Worm (Caenorhabditis elegans) whole organism, L1 larva: ENCODE data around the gene ist-1.

Source experiments
- C04F5.9 ChIP-seq: sonication (generic microtip); optimal IDR thresholded peaks from 2 replicates; lab custom pipeline; 2016; ENCODE audit warnings: missing genetic modification characterization, missing compliant biosample characterization
- C16A3.4 ChIP-seq: fragments of 150-350 bp; optimal IDR thresholded peaks from 2 replicates; lab custom pipeline; 2014; ENCODE audit warnings: missing biosample characterization, missing genetic modification characterization
- Y116A8C.19 ChIP-seq: sonication (generic microtip); optimal IDR thresholded peaks from 2 replicates; lab custom pipeline; 2016; ENCODE audit warnings: missing compliant biosample characterization, missing genetic modification characterization, borderline replicate concordance
- alr-1 ChIP-seq: fragments of 200-800 bp; sonication (Bioruptor generic); optimal IDR thresholded peaks from 2 replicates; lab custom pipeline; 2018; ENCODE audit warnings: borderline replicate concordance, mild to moderate bottlenecking, missing genetic modification characterization, missing compliant biosample characterization
- aly-2 ChIP-seq: fragments of 150-350 bp; optimal IDR thresholded peaks from 2 replicates; lab custom pipeline; 2014; ENCODE audit warnings: missing biosample characterization, missing genetic modification characterization
- ceh-63 ChIP-seq: fragments of 200-800 bp; sonication (Bioruptor generic); optimal IDR thresholded peaks from 2 replicates; lab custom pipeline; 2018; ENCODE audit warnings: mild to moderate bottlenecking, missing genetic modification characterization, missing compliant biosample characterization
- ceh-8 ChIP-seq: fragments of 200-800 bp; sonication (Bioruptor generic); optimal IDR thresholded peaks from 2 replicates; lab custom pipeline; 2018; ENCODE audit warnings: mild to moderate bottlenecking, missing genetic modification characterization, moderate library complexity, missing compliant biosample characterization
- ceh-82 ChIP-seq, 3 experiments: fragments of 150-350 bp in 1 of 3; sonication (generic microtip) in 2 of 3; optimal IDR thresholded peaks; 2 replicates each; lab custom pipeline; 2014 to 2017; ENCODE audit warnings: missing biosample characterization in 3 of 3, missing genetic modification characterization in 3 of 3
- ceh-88 ChIP-seq: fragments of 200-800 bp; sonication (Bioruptor generic); IDR thresholded peaks from 2 replicates; pipeline ENCODE4 v1.3.6; 2022; ENCODE audit warnings: missing genetic modification characterization, missing compliant biosample characterization
- ces-1 ChIP-seq: fragments of 150-350 bp; optimal IDR thresholded peaks from 2 replicates; lab custom pipeline; 2014; ENCODE audit warnings: missing biosample characterization, missing genetic modification reagents, missing genetic modification characterization
- efl-1 ChIP-seq, 4 experiments: fragments of 150-350 bp; optimal IDR thresholded peaks in 3 of 4; peaks in 1 of 4; 1 replicate in 1 of 4; 2 replicates in 3 of 4; lab custom pipeline; 2014; ENCODE audit warnings: missing biosample characterization in 2 of 4, missing genetic modification characterization in 2 of 4, missing genetic modification reagents in 2 of 4
- efl-3 ChIP-seq: fragments of 200-800 bp; sonication (Bioruptor generic); optimal IDR thresholded peaks from 2 replicates; lab custom pipeline; 2018; ENCODE audit warnings: mild to moderate bottlenecking, missing genetic modification characterization, missing compliant biosample characterization
- egl-13 ChIP-seq: sonication (generic microtip); optimal IDR thresholded peaks from 2 replicates; lab custom pipeline; 2016; ENCODE audit warnings: missing genotype, missing genetic modification reagents, missing genetic modification characterization, missing compliant biosample characterization
- egl-27 ChIP-seq, 2 experiments: fragments of 150-350 bp in 1 of 2; sonication (generic microtip); optimal IDR thresholded peaks; 3 replicates each; lab custom pipeline; 2017 to 2018; ENCODE audit warnings: missing biosample characterization in 2 of 2, missing genetic modification characterization in 2 of 2, missing genetic modification reagents in 2 of 2
- elt-2 ChIP-seq: sonication (generic microtip); optimal IDR thresholded peaks from 2 replicates; lab custom pipeline; 2016; ENCODE audit warnings: missing genetic modification characterization, mild to moderate bottlenecking, inconsistent platforms, missing compliant biosample characterization, missing genetic modification reagents
- elt-3 ChIP-seq, 6 experiments: fragments of 150-350 bp in 1 of 6; sonication (generic microtip); optimal IDR thresholded peaks; 2 replicates each; lab custom pipeline; 2017 to 2018; ENCODE audit warnings: missing biosample characterization in 6 of 6, missing genetic modification characterization in 6 of 6, inconsistent platforms in 1 of 6
- fkh-8 ChIP-seq: sonication (generic microtip); optimal IDR thresholded peaks from 2 replicates; lab custom pipeline; 2016; ENCODE audit warnings: mild to moderate bottlenecking, missing genetic modification characterization, missing compliant biosample characterization
- grh-1 ChIP-seq: fragments of 200-800 bp; sonication (Bioruptor generic); IDR thresholded peaks from 2 replicates; pipeline ENCODE4 v1.3.6; 2022; ENCODE audit warnings: missing genetic modification reagents, missing genetic modification characterization, missing compliant biosample characterization
- hlh-17 ChIP-seq: fragments of 200-800 bp; sonication (Bioruptor generic); optimal IDR thresholded peaks from 2 replicates; lab custom pipeline; 2018; ENCODE audit warnings: missing genetic modification characterization, mild to moderate bottlenecking, missing compliant biosample characterization, moderate library complexity, borderline replicate concordance
- hlh-4 ChIP-seq: sonication (generic microtip); optimal IDR thresholded peaks from 2 replicates; lab custom pipeline; 2016; ENCODE audit warnings: mild to moderate bottlenecking, missing genetic modification characterization, missing compliant biosample characterization
- irx-1 ChIP-seq: sonication (generic microtip); optimal IDR thresholded peaks from 2 replicates; lab custom pipeline; 2016; ENCODE audit warnings: missing genetic modification characterization, missing compliant biosample characterization
- isw-1 ChIP-seq: fragments of 200-800 bp; sonication (Bioruptor generic); IDR thresholded peaks from 2 replicates; pipeline ENCODE4 v1.3.6; 2022; ENCODE audit warnings: missing genetic modification characterization, missing compliant biosample characterization
- jun-1 ChIP-seq: fragments of 150-350 bp; optimal IDR thresholded peaks from 2 replicates; lab custom pipeline; 2014; ENCODE audit warnings: missing biosample characterization, missing genetic modification reagents, missing genetic modification characterization
- lin-13 ChIP-seq: fragments of 150-350 bp; optimal IDR thresholded peaks from 2 replicates; lab custom pipeline; 2014; ENCODE audit warnings: missing biosample characterization, missing genetic modification reagents, missing genetic modification characterization
- lin-14 ChIP-seq: fragments of 200-800 bp; sonication (Bioruptor generic); optimal IDR thresholded peaks from 2 replicates; lab custom pipeline; 2018; ENCODE audit warnings: mild to moderate bottlenecking, missing genetic modification characterization, moderate library complexity, missing compliant biosample characterization
- lin-35 ChIP-seq, 2 experiments: fragments of 150-350 bp; optimal IDR thresholded peaks; 2 replicates each; lab custom pipeline; 2014; ENCODE audit warnings: missing biosample characterization in 2 of 2, missing genetic modification characterization in 2 of 2, missing genetic modification reagents in 2 of 2
- lir-3 ChIP-seq: sonication (generic microtip); optimal IDR thresholded peaks from 2 replicates; lab custom pipeline; 2016; ENCODE audit warnings: mild to moderate bottlenecking, missing genetic modification characterization, moderate library complexity, missing compliant biosample characterization; ENCODE audit not compliant: poor library complexity
- mab-9 ChIP-seq: fragments of 200-800 bp; sonication (Bioruptor generic); IDR thresholded peaks from 2 replicates; pipeline ENCODE4 v1.3.6; 2022; ENCODE audit warnings: missing genetic modification reagents, missing genetic modification characterization, missing compliant biosample characterization
- mdl-1 ChIP-seq, 2 experiments: fragments of 150-350 bp; optimal IDR thresholded peaks; 2 replicates each; lab custom pipeline; 2014 to 2017; ENCODE audit warnings: missing biosample characterization in 2 of 2, missing genetic modification characterization in 2 of 2, inconsistent platforms in 1 of 2
- mep-1 ChIP-seq: fragments of 150-350 bp; optimal IDR thresholded peaks from 2 replicates; lab custom pipeline; 2014; ENCODE audit warnings: missing biosample characterization, missing genetic modification characterization
- nhr-12 ChIP-seq: sonication (generic microtip); optimal IDR thresholded peaks from 2 replicates; lab custom pipeline; 2017; ENCODE audit warnings: missing biosample characterization, missing genetic modification characterization
- nhr-19 ChIP-seq: fragments of 200-800 bp; sonication (Bioruptor generic); conservative IDR thresholded peaks from 2 replicates; pipeline ENCODE4 v1.3.6; 2022; ENCODE audit warnings: missing genetic modification characterization, missing compliant biosample characterization
- nhr-47 ChIP-seq: sonication (generic microtip); optimal IDR thresholded peaks from 2 replicates; lab custom pipeline; 2016; ENCODE audit warnings: mild to moderate bottlenecking, missing genetic modification characterization, moderate library complexity, missing compliant biosample characterization
- nhr-76 ChIP-seq: sonication (generic microtip); optimal IDR thresholded peaks from 2 replicates; lab custom pipeline; 2017; ENCODE audit warnings: missing biosample characterization, missing genetic modification characterization
- nhr-84 ChIP-seq: sonication (generic microtip); optimal IDR thresholded peaks from 2 replicates; lab custom pipeline; 2017; ENCODE audit warnings: missing biosample characterization, missing genetic modification characterization
- nhr-85 ChIP-seq: sonication (generic microtip); peaks from one replicate; lab custom pipeline; 2016; ENCODE audit warnings: missing genetic modification characterization, inconsistent platforms, missing compliant biosample characterization
- pag-3 ChIP-seq: sonication (generic microtip); optimal IDR thresholded peaks from 2 replicates; lab custom pipeline; 2017; ENCODE audit warnings: missing genetic modification characterization, mild to moderate bottlenecking, missing compliant biosample characterization, antibody characterized with exemption, borderline replicate concordance; ENCODE audit not compliant: insufficient read depth
- pax-3 ChIP-seq: fragments of 200-800 bp; sonication (Bioruptor generic); optimal IDR thresholded peaks from 2 replicates; lab custom pipeline; 2018; ENCODE audit warnings: mild to moderate bottlenecking, missing genetic modification characterization, moderate library complexity, missing compliant biosample characterization
- pqm-1 ChIP-seq: sonication (generic microtip); optimal IDR thresholded peaks from 3 replicates; lab custom pipeline; 2017; ENCODE audit warnings: missing biosample characterization, missing genetic modification characterization
- rnt-1 ChIP-seq: sonication (generic microtip); optimal IDR thresholded peaks from 2 replicates; lab custom pipeline; 2016; ENCODE audit warnings: mild to moderate bottlenecking, missing genetic modification characterization, moderate library complexity, missing compliant biosample characterization
- snpc-4 ChIP-seq: fragments of 150-350 bp; optimal IDR thresholded peaks from 2 replicates; lab custom pipeline; 2014; ENCODE audit warnings: missing biosample characterization, missing genetic modification characterization
- sptf-1 ChIP-seq: fragments of 150-350 bp; optimal IDR thresholded peaks from 2 replicates; lab custom pipeline; 2014; ENCODE audit warnings: missing biosample characterization, missing genetic modification characterization
- tlp-1 ChIP-seq: fragments of 150-350 bp; optimal IDR thresholded peaks from 2 replicates; lab custom pipeline; 2014; ENCODE audit warnings: missing biosample characterization, missing genetic modification characterization
- unc-86 ChIP-seq: sonication (generic microtip); optimal IDR thresholded peaks from 2 replicates; lab custom pipeline; 2016; ENCODE audit warnings: missing genetic modification characterization, missing compliant biosample characterization
- vab-15 ChIP-seq: sonication (generic microtip); optimal IDR thresholded peaks from 2 replicates; lab custom pipeline; 2017; ENCODE audit warnings: missing genotype, mild to moderate bottlenecking, missing genetic modification characterization, missing compliant biosample characterization
- xbp-1 ChIP-seq: sonication (generic microtip); optimal IDR thresholded peaks from 2 replicates; lab custom pipeline; 2016; ENCODE audit warnings: missing genetic modification characterization, missing compliant biosample characterization
- zip-4 ChIP-seq: fragments of 200-800 bp; sonication (Bioruptor generic); optimal IDR thresholded peaks from 2 replicates; lab custom pipeline; 2018; ENCODE audit warnings: mild to moderate bottlenecking, missing genetic modification characterization, moderate library complexity, missing compliant biosample characterization
- ztf-11 ChIP-seq, 2 experiments: sonication (generic microtip); optimal IDR thresholded peaks; 2 replicates each; lab custom pipeline; 2016 to 2017; ENCODE audit warnings: missing genetic modification characterization in 2 of 2, missing biosample characterization in 1 of 2, missing compliant biosample characterization in 1 of 2

ist-1 gene

DNA sequence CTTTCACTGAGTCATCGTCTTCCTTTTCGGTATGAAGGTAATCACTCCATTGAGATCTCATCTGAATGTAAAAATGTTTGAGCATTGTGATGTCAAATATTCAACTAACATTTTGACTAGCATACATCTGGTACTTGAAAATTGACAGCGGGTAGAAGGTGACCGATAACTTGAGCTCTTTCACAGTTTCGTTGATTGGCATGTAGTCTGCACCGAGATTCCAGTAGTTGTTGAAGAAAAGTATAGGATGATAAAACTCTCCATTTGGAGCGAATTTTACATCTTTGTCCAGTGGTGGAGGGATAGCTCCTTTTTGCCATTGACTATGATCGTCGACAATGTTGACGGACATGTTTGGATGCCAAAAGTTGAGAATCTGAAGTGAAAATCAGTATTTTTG lies 27.4 kb upstream of the ist-1 start:
- TF ChIP-seq ztf-11 (tag; optimal IDR thresholded peaks at IDR 0.05; lab: Kevin White, UChicago) (no peak), pax-3 (tag; lab: Kevin White, UChicago) (no peak), efl-1 (optimal IDR thresholded peaks at IDR 0.05; lab: Kevin White, UChicago) (no peak), efl-1 (GFP tag; optimal IDR thresholded peaks at IDR 0.05 in 1 of 2; lab: Kevin White, UChicago) (peak in 1 of 2 experiments; percentile 84)
- TF ChIP-seq, all 84 proteins: peak for 1

DNA sequence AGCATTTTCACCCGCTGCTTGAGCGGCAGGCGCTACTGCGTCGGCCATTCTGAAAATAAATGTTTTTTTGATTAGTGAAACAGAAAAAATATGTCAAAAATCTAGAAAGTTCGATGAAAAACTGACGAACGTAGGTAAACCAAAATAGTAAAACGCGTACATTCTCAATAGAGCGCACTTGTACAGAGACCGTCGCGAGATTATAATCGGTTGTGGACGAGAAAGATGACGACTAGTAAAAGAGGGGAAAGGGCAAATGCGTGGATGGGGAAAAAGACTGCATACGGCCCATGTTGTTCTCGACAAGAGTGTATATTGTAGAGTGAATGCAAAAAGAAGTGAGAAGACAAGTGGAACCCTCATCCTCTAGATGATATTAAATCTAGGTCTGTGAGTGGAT lies 26.2 kb upstream of the ist-1 start, which contains the start of gene C36B7.6:
TSS of gene C36B7.6 (minus strand) at position 49 of the 400 bp plus-strand sequence.
- TF ChIP-seq ceh-82 (tag; optimal IDR thresholded peaks at IDR 0.05; lab: Kevin White, UChicago) (peak in 1 of 3 experiments; percentile 20), ceh-88 (GFP tag; lab: Robert Waterston, UW) (no peak), ztf-11 (tag; optimal IDR thresholded peaks at IDR 0.05; lab: Kevin White, UChicago) (no peak), nhr-19 (0 out of 2 replicates have a peak, but pooled peaks have one; percentile 5), rnt-1 (tag; lab: Kevin White, UChicago) (no peak), snpc-4 (no peak), pax-3 (tag; lab: Kevin White, UChicago) (no peak), grh-1 (no peak), tlp-1 (tag; lab: Kevin White, UChicago) (no peak), aly-2 (tag; lab: Kevin White, UChicago) (no peak), C16A3.4 (peak; percentile 45), nhr-84 (tag; lab: Kevin White, UChicago) (no peak), lin-13 (GFP tag; lab: Kevin White, UChicago) (no peak), hlh-4 (no peak), ceh-63 (GFP tag; lab: Kevin White, UChicago) (no peak), pag-3 (tag; lab: Kevin White, UChicago) (no peak), nhr-85 (no peak), isw-1 (no peak), pqm-1 (no peak), mep-1 (tag; lab: Kevin White, UChicago) (peak; percentile 60), lir-3 (tag; lab: Kevin White, UChicago) (no peak), xbp-1 (tag; lab: Kevin White, UChicago) (peak; percentile 71), unc-86 (no peak), nhr-76 (no peak), elt-2 (no peak), zip-4 (GFP tag; lab: Kevin White, UChicago) (no peak), egl-13 (tag; lab: Kevin White, UChicago) (no peak), jun-1 (tag; lab: Kevin White, UChicago) (no peak), lin-35 (GFP tag; optimal IDR thresholded peaks at IDR 0.05; lab: Kevin White, UChicago) (peak; percentile 17 to 65), efl-1 (optimal IDR thresholded peaks at IDR 0.05; lab: Kevin White, UChicago) (peak in 1 of 2 experiments; percentile 14), efl-1 (GFP tag; optimal IDR thresholded peaks at IDR 0.05 in 1 of 2; lab: Kevin White, UChicago) (peak in 1 of 2 experiments; percentile 1), ceh-8 (no peak), mdl-1 (tag; optimal IDR thresholded peaks at IDR 0.05; lab: Kevin White, UChicago) (peak in 1 of 2 experiments; percentile 45), hlh-17 (GFP tag; lab: Kevin White, UChicago) (no peak), nhr-47 (no peak), lin-14 (GFP tag; lab: Kevin White, UChicago) (peak; percentile 69), Y116A8C.19 (tag; lab: Kevin White, UChicago) (no peak), C04F5.9 (no peak), alr-1 (no peak), irx-1 (no peak), vab-15 (tag; lab: Kevin White, UChicago) (no peak), ces-1 (GFP tag; lab: Kevin White, UChicago) (no peak), mab-9 (GFP tag; lab: Robert Waterston, UW) (no peak), nhr-12 (no peak), elt-3 (tag; optimal IDR thresholded peaks at IDR 0.05; lab: Kevin White, UChicago) (no peak), egl-27 (tag; optimal IDR thresholded peaks at IDR 0.05; lab: Kevin White, UChicago) (no peak), efl-3 (GFP tag; lab: Kevin White, UChicago) (no peak), fkh-8 (no peak), sptf-1 (tag; lab: Kevin White, UChicago) (no peak)
